Worm (Caenorhabditis elegans): ENCODE results near the gene T21C12.4.

T21C12.4 gene

ce11 chrIII:10535226-10535625, 22.6 kb downstream of the T21C12.4 start, which contains the start of gene hpd-1:
Gene hpd-1 (plus strand): TSS chrIII:10535526.
- TF ChIP-seq ref-2 (tag; optimal IDR thresholded peaks at IDR 0.05) (no peak), che-1 (tag; optimal IDR thresholded peaks at IDR 0.05) (no peak), ztf-16 (tag; optimal IDR thresholded peaks at IDR 0.05) (no peak), unc-86 (tag; optimal IDR thresholded peaks at IDR 0.05) (no peak), unc-55 (GFP tag; optimal IDR thresholded peaks at IDR 0.05) (no peak), ceh-45 (GFP tag; IDR thresholded peaks at IDR 0.05) (no peak), mec-3 (tag; optimal IDR thresholded peaks at IDR 0.05; ENCODE audit: borderline replicate concordance) (no peak), elt-2 (tag; optimal IDR thresholded peaks at IDR 0.05) (no peak), ceh-22 (tag; optimal IDR thresholded peaks at IDR 0.05) (no peak), ama-1 (optimal IDR thresholded peaks at IDR 0.05) (no peak), gmeb-2 (tag; optimal IDR thresholded peaks at IDR 0.05) (no peak), K02D7.2 (tag; optimal IDR thresholded peaks at IDR 0.05) (no peak), rnt-1 (tag; optimal IDR thresholded peaks at IDR 0.05) (no peak), odd-2 (tag; optimal IDR thresholded peaks at IDR 0.05) (no peak), ceh-34 (tag; optimal IDR thresholded peaks at IDR 0.05) (no peak), T23F11.4 (GFP tag; optimal IDR thresholded peaks at IDR 0.05) (no peak), hlh-8 (tag; optimal IDR thresholded peaks at IDR 0.05) (no peak), C38D4.7 (GFP tag; optimal IDR thresholded peaks at IDR 0.05) (no peak)

DNA sequence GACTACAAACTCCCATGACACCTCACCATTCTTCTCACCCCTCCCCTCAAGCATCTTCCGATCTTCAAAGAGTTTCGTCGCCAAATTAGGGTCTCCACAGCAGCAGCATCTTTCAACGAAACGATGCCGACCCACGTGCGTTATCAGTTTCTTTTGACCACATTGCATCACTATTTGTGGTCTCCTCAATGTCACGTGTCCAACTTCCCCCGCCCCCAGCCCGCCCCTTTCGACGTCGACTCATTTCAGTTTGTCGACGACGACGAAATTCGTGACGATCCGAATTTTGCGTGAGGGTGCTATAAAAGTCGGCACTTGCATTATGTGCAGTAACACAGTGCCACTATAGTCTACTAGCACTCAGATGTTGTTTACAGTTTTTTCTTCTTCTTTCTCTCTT, 23.6 kb downstream of the T21C12.4 start:
- TF ChIP-seq lin-11 (tag; optimal IDR thresholded peaks at IDR 0.05) (no peak), ama-1 (optimal IDR thresholded peaks at IDR 0.05) (no peak), elt-2 (tag; optimal IDR thresholded peaks at IDR 0.05) (peak; percentile 57), mec-3 (tag; optimal IDR thresholded peaks at IDR 0.05; ENCODE audit: borderline replicate concordance) (no peak)

DNA sequence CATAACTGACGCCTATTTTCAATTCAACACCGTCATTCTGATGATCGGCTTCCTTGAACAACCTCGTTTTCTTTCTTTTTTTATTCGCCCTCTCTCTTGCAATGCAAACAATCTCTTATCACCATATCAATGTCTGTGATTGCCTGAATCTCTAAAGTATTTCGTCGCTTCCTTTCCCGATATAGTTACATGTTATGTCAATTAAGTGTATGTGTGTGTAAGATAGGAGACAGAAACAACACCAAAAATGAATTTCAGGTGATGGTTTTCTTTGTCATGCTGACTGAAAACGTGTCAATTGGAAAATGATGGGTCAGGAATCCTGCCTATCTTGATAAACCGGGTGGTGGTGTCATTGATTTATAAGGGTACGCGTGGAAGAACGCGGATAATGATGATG, 24.5 kb downstream of the T21C12.4 start:
- TF ChIP-seq hlh-6 (tag; optimal IDR thresholded peaks at IDR 0.05) (no peak), ztf-16 (tag; optimal IDR thresholded peaks at IDR 0.05) (no peak), elt-2 (tag; optimal IDR thresholded peaks at IDR 0.05) (peak; percentile 74), unc-55 (GFP tag; optimal IDR thresholded peaks at IDR 0.05) (peak; percentile 17)

ce11 chrIII:10527446-10527845, 30.4 kb downstream of the T21C12.4 start:
- no peak for TF ChIP-seq ama-1 (optimal IDR thresholded peaks at IDR 0.05)
- no peak for TF ChIP-seq T23F11.4 (GFP tag; optimal IDR thresholded peaks at IDR 0.05)
- TF ChIP-seq unc-3 (GFP tag; conservative IDR thresholded peaks at IDR 0.05), result no peak
- TF ChIP-seq unc-3 (tag; optimal IDR thresholded peaks at IDR 0.05), result no peak
- no peak for TF ChIP-seq tbx-2 (tag; optimal IDR thresholded peaks at IDR 0.05)
- no peak for TF ChIP-seq dve-1 (tag; optimal IDR thresholded peaks at IDR 0.05)
- TF ChIP-seq ceh-24 (tag; optimal IDR thresholded peaks at IDR 0.05), result no peak
- TF ChIP-seq ceh-34 (tag; optimal IDR thresholded peaks at IDR 0.05), result no peak
- no peak for TF ChIP-seq eyg-1 (tag; optimal IDR thresholded peaks at IDR 0.05)
- no peak for TF ChIP-seq fkh-10 (GFP tag; optimal IDR thresholded peaks at IDR 0.05)

ce11 chrIII:10525927-10526326, 31.9 kb downstream of the T21C12.4 start:
- peak; percentile 79 for TF ChIP-seq unc-55 (GFP tag; optimal IDR thresholded peaks at IDR 0.05)
- TF ChIP-seq ceh-18 (tag; optimal IDR thresholded peaks at IDR 0.05), result peak; percentile 73
- peak; percentile 41 for TF ChIP-seq rnt-1 (tag; optimal IDR thresholded peaks at IDR 0.05)
- TF ChIP-seq syd-9 (tag; optimal IDR thresholded peaks at IDR 0.05), result no peak

- no peak for TF ChIP-seq F13H6.1 (tag; optimal IDR thresholded peaks at IDR 0.05)
- no peak for TF ChIP-seq ceh-22 (tag; optimal IDR thresholded peaks at IDR 0.05)
- TF ChIP-seq Y22D7AL.16 (tag; optimal IDR thresholded peaks at IDR 0.05), result no peak
- no peak for TF ChIP-seq hlh-6 (tag; optimal IDR thresholded peaks at IDR 0.05)
- TF ChIP-seq npax-4 (tag; optimal IDR thresholded peaks at IDR 0.05), result no peak
- no peak for TF ChIP-seq unc-55 (GFP tag; optimal IDR thresholded peaks at IDR 0.05)
- no peak for TF ChIP-seq T23F11.4 (GFP tag; optimal IDR thresholded peaks at IDR 0.05)
- TF ChIP-seq ama-1 (optimal IDR thresholded peaks at IDR 0.05), result no peak
- TF ChIP-seq odd-2 (tag; optimal IDR thresholded peaks at IDR 0.05), result no peak
- TF ChIP-seq ceh-14 (tag; optimal IDR thresholded peaks at IDR 0.05), result no peak
- no peak for TF ChIP-seq madf-2 (tag; optimal IDR thresholded peaks at IDR 0.05)
- TF ChIP-seq ceh-24 (tag; optimal IDR thresholded peaks at IDR 0.05), result no peak
- no peak for TF ChIP-seq sox-2 (GFP tag; IDR thresholded peaks at IDR 0.05)
- no peak for TF ChIP-seq tbx-2 (tag; optimal IDR thresholded peaks at IDR 0.05)
- no peak for TF ChIP-seq ceh-19 (GFP tag; optimal IDR thresholded peaks at IDR 0.05)
- TF ChIP-seq ceh-31 (tag; optimal IDR thresholded peaks at IDR 0.05), result no peak
- no peak for TF ChIP-seq nhr-232 (tag; optimal IDR thresholded peaks at IDR 0.05)
- no peak for TF ChIP-seq elt-4 (tag; optimal IDR thresholded peaks at IDR 0.05)
- TF ChIP-seq lim-6 (tag; optimal IDR thresholded peaks at IDR 0.05), result no peak
These were observed 33.0 kb downstream of the T21C12.4 start for ce11 chrIII:10524823-10525222.

All from whole organism, late embryonic.